Worm (Caenorhabditis elegans) whole organism, midembryonic: ENCODE data around the gene hil-2.
"Not testable (repeated sequence)": the region's sequence is repeated elsewhere in the genome, so short reads cannot be mapped to it uniquely, and the experiment has no call there.

Experiments used
- T22C8.4 ChIP-seq: fragments of 200-800 bp; sonication (Bioruptor generic); IDR thresholded peaks from 2 replicates; pipeline ENCODE4 v1.3.6; 2022; ENCODE audit warnings: missing genetic modification characterization, missing compliant biosample characterization
- cog-1 ChIP-seq: sonication (generic microtip); optimal IDR thresholded peaks from 2 replicates; lab custom pipeline; 2016; ENCODE audit warnings: missing genetic modification characterization, missing compliant biosample characterization
- flt-1 ChIP-seq: fragments of 200-800 bp; sonication (Bioruptor generic); IDR thresholded peaks from 2 replicates; pipeline ENCODE4 v1.3.6; 2022; ENCODE audit warnings: missing genetic modification characterization, missing compliant biosample characterization
- klf-2 ChIP-seq: fragments of 200-800 bp; sonication (Bioruptor generic); conservative IDR thresholded peaks from 2 replicates; pipeline ENCODE4 v1.3.6; 2022; ENCODE audit warnings: missing genetic modification reagents, missing genetic modification characterization, missing compliant biosample characterization
- med-1 ChIP-seq: sonication (generic microtip); optimal IDR thresholded peaks from 2 replicates; lab custom pipeline; 2017; ENCODE audit warnings: missing genetic modification characterization, mild to moderate bottlenecking, missing compliant biosample characterization, antibody characterized with exemption, missing genetic modification reagents; ENCODE audit not compliant: insufficient read depth
- ref-1 ChIP-seq: fragments of 200-800 bp; sonication (Bioruptor generic); conservative IDR thresholded peaks from 2 replicates; pipeline ENCODE4 v1.3.6; 2022; ENCODE audit warnings: missing genetic modification reagents, missing genetic modification characterization, missing compliant biosample characterization
- tab-1 ChIP-seq: fragments of 200-800 bp; sonication (Bioruptor generic); IDR thresholded peaks from 2 replicates; pipeline ENCODE4 v1.3.6; 2022; ENCODE audit warnings: missing genetic modification characterization, missing compliant biosample characterization
- ztf-23 ChIP-seq: fragments of 200-800 bp; sonication (Bioruptor generic); IDR thresholded peaks from 2 replicates; pipeline ENCODE4 v1.3.6; 2022; ENCODE audit warnings: missing genetic modification reagents, missing genetic modification characterization, missing compliant biosample characterization
- ztf-29 ChIP-seq: fragments of 200-800 bp; sonication (Bioruptor generic); IDR thresholded peaks from 2 replicates; pipeline ENCODE4 v1.3.6; 2022; ENCODE audit warnings: missing genetic modification reagents, missing genetic modification characterization, missing compliant biosample characterization

Gene hil-2

DNA sequence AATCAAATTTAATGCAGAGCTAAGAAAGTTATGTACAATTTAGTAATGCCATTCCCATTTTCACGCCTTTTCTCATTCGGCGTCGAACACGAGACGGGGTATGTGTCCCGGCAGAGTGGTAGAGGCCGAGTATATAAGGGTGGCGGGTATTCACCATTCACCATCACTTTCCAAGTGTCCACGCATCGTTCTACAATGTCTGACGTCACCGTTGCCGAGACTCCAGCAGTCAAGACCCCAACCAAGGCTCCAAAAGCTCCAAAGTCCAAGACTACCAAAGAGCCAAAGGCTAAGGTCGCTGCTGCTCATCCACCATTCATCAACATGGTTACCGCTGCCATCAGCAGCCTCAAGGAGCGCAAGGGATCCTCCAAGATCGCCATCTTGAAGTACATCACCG lies at the start of gene hil-2:
hil-2 (plus strand) TSS at position 160 of the 400 bp plus-strand sequence.
- TF ChIP-seq ztf-29 (GFP tag; lab: Robert Waterston, UW) (no peak), klf-2 (GFP tag; lab: Robert Waterston, UW) (no peak), flt-1 (GFP tag; lab: Robert Waterston, UW) (peak; percentile 75; the same call in 1 of the 2 replicates)

DNA sequence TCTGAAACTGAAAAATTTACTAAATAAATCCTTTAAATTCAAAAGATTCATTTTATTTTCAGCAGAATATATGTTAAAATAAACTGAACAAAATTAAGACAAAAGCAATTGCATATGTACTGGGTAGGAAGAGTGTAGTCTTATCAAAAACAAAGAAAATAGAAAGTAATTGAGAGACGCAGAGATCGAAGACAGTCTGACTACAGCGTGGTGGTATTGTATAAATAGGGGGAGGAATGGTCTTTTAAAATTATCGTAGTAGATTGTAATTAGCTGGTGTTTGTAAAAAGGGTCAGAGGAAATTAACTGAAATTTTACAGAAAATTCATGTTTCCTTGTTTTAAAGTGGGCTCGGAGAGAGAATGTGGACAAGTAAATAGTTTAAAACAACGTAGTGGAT lies 45.6 kb upstream of the hil-2 start, which contains the start of gene acox-3:
acox-3 (minus strand) TSS at position 7 of the 400 bp plus-strand sequence.
- TF ChIP-seq cog-1 (tag; lab: Kevin White, UChicago) (no peak), med-1 (no peak), ztf-29 (GFP tag; lab: Robert Waterston, UW) (no peak), T22C8.4 (GFP tag; lab: Robert Waterston, UW) (no peak), flt-1 (GFP tag; lab: Robert Waterston, UW) (no peak), klf-2 (GFP tag; lab: Robert Waterston, UW) (no peak)

DNA sequence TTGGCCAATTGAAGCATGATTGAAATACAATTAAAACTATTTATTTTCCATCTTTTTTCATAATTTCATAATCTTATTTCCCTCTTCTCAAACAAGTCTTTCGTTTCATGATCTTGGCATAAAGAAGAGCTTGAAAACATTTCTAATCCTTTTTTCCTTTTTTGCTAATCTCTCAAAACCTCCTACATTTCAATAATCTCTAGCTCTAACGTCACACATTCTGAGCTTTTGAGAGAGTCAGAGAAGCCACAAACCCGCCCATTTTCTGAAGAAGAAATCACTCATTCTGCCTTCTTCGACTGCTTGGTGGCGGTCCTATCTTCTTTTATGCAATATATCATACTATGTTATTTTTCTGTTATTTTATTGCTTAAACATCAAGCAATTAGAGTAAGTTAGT lies 44.4 kb upstream of the hil-2 start, which contains the start of gene F58F9.1:
F58F9.1 (plus strand) TSS at position 251 of the 400 bp plus-strand sequence.
- TF ChIP-seq tab-1 (GFP tag; lab: Robert Waterston, UW) (no peak), T22C8.4 (GFP tag; lab: Robert Waterston, UW) (no peak)

DNA sequence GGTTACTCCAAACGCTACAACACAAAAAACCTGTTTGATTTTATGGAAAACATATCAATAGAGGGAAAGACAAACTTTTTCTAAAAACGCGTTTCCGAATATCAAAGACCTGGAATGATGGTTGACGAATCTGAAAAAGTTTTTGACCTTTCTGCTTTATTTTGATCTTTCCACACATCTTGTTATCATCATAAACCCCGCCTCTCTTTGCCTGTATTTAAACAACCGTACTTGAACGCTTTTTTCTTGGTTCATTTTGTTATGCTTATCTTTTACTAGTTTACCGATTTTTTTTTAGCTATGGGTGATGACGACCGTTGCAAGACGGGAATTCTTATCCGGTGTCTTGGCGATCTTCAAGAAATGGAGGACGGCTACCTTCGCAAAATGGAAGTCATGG lies 41.0 kb upstream of the hil-2 start, which contains the start of gene T13A10.2:
T13A10.2 (plus strand) TSS at position 301 of the 400 bp plus-strand sequence.
- not testable (repeated sequence) for TF ChIP-seq cog-1 (tag; lab: Kevin White, UChicago); med-1; ztf-23 (GFP tag; lab: Robert Waterston, UW)

DNA sequence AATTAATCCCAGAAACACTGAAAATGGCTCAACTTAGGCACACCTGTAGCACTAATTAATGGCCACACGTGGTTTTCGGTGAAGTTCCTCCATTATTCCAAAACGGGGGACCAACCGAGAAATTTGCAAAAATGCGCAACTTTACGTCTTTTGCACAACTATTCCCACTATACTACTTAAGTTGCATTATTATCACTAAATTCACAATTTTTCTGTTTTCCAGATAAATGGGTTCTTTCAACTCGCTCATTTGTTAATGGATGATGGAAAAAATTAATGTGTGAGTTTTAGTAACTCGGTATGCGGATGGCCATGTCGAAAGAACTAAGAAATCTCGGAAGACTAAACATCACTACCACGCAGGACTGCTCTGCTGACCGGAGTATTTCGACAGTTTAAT lies 39.4 kb upstream of the hil-2 start, which contains the start of gene T13A10.64:
T13A10.64 (plus strand) TSS at position 301 of the 400 bp plus-strand sequence.
- TF ChIP-seq ztf-29 (GFP tag; lab: Robert Waterston, UW) = no peak
- TF ChIP-seq klf-2 (GFP tag; lab: Robert Waterston, UW) = no peak
- TF ChIP-seq med-1 = no peak

DNA sequence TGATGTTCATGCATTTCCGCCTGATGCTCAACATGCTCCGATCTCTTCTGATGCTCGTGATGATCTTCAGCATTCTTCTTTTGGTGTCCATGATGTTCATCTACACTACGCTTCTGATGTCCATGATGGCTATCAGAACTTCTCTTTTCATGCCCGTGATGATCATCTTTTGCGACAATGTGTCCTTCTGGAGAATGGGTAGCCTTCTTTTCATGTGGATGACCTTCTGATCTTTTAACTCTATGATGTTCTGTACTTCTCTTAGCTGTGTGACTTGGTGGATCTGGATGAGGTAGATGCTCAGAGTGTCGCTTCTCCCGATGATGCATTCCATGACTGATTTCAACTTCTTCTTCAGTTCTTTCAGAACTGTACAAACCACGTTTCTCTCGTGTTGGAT lies 35.1 kb upstream of the hil-2 start:
- no peak for TF ChIP-seq cog-1 (tag; lab: Kevin White, UChicago)
- TF ChIP-seq ztf-23 (GFP tag; lab: Robert Waterston, UW) = no peak
- no peak for TF ChIP-seq tab-1 (GFP tag; lab: Robert Waterston, UW)
- no peak for TF ChIP-seq ztf-29 (GFP tag; lab: Robert Waterston, UW)
- no peak for TF ChIP-seq T22C8.4 (GFP tag; lab: Robert Waterston, UW)
- TF ChIP-seq ref-1 (GFP tag; lab: Robert Waterston, UW) = no peak
- no peak for TF ChIP-seq klf-2 (GFP tag; lab: Robert Waterston, UW)
- no peak for TF ChIP-seq flt-1 (GFP tag; lab: Robert Waterston, UW)

DNA sequence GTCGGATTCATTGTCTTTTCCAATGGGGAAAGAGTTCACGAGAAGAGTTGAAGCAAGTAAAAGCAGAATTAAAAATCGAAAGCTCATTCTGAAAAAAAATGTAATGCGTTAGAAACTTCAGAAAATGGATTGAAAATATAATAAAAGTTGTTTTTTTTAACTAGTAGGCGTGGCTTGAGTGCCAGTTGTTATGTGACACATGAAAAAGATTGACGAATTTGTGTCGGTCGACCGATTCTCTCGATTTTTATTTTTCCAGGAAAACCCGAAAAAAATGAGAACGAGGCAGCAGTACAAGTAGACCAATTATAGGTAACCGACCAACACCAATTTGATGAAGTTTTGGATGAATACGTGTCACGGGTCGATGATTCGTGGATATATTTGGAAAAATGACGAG lies 34.3 kb upstream of the hil-2 start, which contains the start of gene nlp-16:
nlp-16 (minus strand) TSS at position 101 of the 400 bp plus-strand sequence.
- TF ChIP-seq tab-1 (GFP tag; lab: Robert Waterston, UW) (no peak), klf-2 (GFP tag; lab: Robert Waterston, UW) (no peak), ztf-23 (GFP tag; lab: Robert Waterston, UW) (no peak), ztf-29 (GFP tag; lab: Robert Waterston, UW) (no peak), ref-1 (GFP tag; lab: Robert Waterston, UW) (no peak), med-1 (no peak), flt-1 (GFP tag; lab: Robert Waterston, UW) (no peak), cog-1 (tag; lab: Kevin White, UChicago) (no peak), T22C8.4 (GFP tag; lab: Robert Waterston, UW) (no peak)

DNA sequence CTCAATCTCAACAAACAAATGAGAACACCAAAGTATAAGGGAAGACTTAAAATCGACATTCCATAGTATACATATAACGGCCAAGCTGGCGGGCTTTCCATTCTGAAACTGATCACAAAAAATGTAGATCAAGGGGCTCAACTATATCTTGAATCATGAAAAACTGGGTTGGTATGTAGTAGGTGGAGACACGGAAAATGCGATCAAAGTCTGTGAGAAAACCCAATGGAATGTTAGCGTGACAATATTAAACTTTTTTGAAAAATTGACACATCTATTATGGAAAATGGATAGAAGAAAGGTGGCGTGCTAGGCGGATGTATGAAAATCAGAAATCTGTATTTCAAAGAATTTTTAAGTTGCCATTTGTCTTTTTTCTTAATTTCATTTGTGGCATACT lies 30.8 kb upstream of the hil-2 start, which contains the start of gene srv-28:
srv-28 (minus strand) TSS at position 101 of the 400 bp plus-strand sequence.
- TF ChIP-seq cog-1 (tag; lab: Kevin White, UChicago) (no peak), flt-1 (GFP tag; lab: Robert Waterston, UW) (no peak), ztf-29 (GFP tag; lab: Robert Waterston, UW) (no peak), klf-2 (GFP tag; lab: Robert Waterston, UW) (no peak), med-1 (no peak), T22C8.4 (GFP tag; lab: Robert Waterston, UW) (no peak)

DNA sequence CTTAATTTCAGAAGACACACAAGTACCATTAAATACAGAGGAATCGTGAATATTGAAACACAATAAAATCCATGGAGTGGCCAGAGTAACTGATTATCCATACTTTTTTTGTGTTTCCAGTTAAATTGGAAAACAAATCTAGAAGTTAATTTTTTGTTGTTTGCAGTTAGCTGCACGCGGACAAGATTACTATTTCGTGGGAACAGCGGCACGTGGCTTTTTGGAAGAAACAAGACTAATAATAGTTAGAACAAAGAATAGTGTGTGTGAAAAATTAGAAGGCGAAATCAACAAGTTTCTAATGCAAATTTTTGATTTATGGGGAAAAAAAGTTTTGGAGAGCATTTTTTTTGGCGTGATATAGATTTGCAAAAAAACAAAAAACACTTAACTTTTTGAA lies 27.5 kb upstream of the hil-2 start, which contains the start of gene srv-29:
srv-29 (minus strand) TSS at position 101 of the 400 bp plus-strand sequence.
- no peak for TF ChIP-seq T22C8.4 (GFP tag; lab: Robert Waterston, UW)
- TF ChIP-seq ref-1 (GFP tag; lab: Robert Waterston, UW) = no peak
- no peak for TF ChIP-seq klf-2 (GFP tag; lab: Robert Waterston, UW)

DNA sequence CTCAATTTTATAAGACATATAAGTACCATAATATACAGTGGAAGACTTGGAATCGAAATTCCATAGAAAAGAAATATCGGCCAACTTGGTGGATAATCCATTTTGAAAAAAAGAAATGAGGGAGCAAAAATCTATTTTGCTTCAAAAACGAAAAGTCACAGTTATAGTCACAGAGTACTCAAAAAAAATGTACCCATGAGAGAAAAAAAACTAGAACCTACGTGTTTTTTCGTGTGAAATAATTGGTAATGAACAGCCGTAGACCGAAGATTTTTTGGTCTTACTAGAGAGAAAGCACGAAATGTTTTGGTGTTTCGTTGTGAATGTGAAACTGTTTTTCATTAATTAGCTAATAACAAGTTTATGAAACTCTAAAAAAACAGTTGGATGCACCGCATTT lies 24.7 kb upstream of the hil-2 start, which contains the start of gene srv-30:
srv-30 (minus strand) TSS at position 101 of the 400 bp plus-strand sequence.
- TF ChIP-seq T22C8.4 (GFP tag; lab: Robert Waterston, UW) = no peak
- TF ChIP-seq ztf-29 (GFP tag; lab: Robert Waterston, UW) = no peak
- TF ChIP-seq flt-1 (GFP tag; lab: Robert Waterston, UW) = no peak
- TF ChIP-seq ztf-23 (GFP tag; lab: Robert Waterston, UW) = no peak
- no peak for TF ChIP-seq med-1
- no peak for TF ChIP-seq klf-2 (GFP tag; lab: Robert Waterston, UW)
- no peak for TF ChIP-seq tab-1 (GFP tag; lab: Robert Waterston, UW)

DNA sequence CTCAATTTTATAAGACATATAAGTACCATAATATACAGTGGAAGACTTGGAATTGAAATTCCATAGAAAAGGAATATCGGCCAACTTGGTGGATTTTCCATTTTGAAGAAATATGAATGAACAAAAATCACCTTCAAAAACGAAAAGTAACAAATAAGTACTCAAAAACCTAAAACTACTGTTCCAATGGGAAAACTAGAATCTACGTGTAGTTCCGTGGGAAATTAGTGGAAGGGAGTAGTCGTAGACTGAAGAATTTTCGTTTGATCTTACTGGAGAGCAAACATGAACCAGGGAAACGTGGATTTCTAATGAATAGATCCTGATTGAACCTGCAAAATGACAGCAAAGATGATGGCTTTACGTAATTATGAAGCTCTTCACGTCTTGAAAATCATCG lies 22.1 kb upstream of the hil-2 start, which contains the start of gene srv-31:
srv-31 (minus strand) TSS at position 101 of the 400 bp plus-strand sequence.
- TF ChIP-seq med-1 = no peak
